Fruit fly (Drosophila melanogaster): ENCODE results near the gene CG15172.

Gene CG15172

dm6 chr2L:19045111-19045560 is 22.9 kb downstream of the CG15172 start, which contains the start of the genes Ttc19 and Acn (continued):
- TF ChIP-seq CG12071 (GFP tag; optimal IDR thresholded peaks at IDR 0.05): no peak
- TF ChIP-seq CG12744 (GFP tag; optimal IDR thresholded peaks at IDR 0.05): peak; percentile 77
- peak; percentile 90 for TF ChIP-seq zfh1 (GFP tag; IDR thresholded peaks at IDR 0.05)
- TF ChIP-seq stwl (tag; optimal IDR thresholded peaks at IDR 0.05): peak; percentile 82
- TF ChIP-seq dm (GFP tag; optimal IDR thresholded peaks at IDR 0.05): peak; percentile 80
- no peak for TF ChIP-seq org-1 (GFP tag; optimal IDR thresholded peaks at IDR 0.05)
- no peak for TF ChIP-seq sim (GFP tag; IDR thresholded peaks at IDR 0.05)
- TF ChIP-seq prd (optimal IDR thresholded peaks at IDR 0.05): no peak
- TF ChIP-seq prd (GFP tag; IDR thresholded peaks at IDR 0.05): peak; percentile 89
- peak; percentile 91 for TF ChIP-seq sob (GFP tag; IDR thresholded peaks at IDR 0.05)
- peak; percentile 61 for TF ChIP-seq CG5245 (GFP tag; optimal IDR thresholded peaks at IDR 0.05)
- TF ChIP-seq CG18619 (GFP tag; optimal IDR thresholded peaks at IDR 0.05): peak; percentile 76
- peak; percentile 77 for TF ChIP-seq CG4617 (GFP tag; optimal IDR thresholded peaks at IDR 0.05; ENCODE audit: borderline replicate concordance)
- peak; percentile 73 for TF ChIP-seq CG16815 (GFP tag; optimal IDR thresholded peaks at IDR 0.05)
- TF ChIP-seq CG11560 (tag; IDR thresholded peaks at IDR 0.05): peak; percentile 52; the same call in 2 of the 3 replicates
- peak; percentile 23 for TF ChIP-seq CG6813 (GFP tag; optimal IDR thresholded peaks at IDR 0.05)
- peak; percentile 73 for TF ChIP-seq ERR (GFP tag; optimal IDR thresholded peaks at IDR 0.05)
- no peak for TF ChIP-seq Kr (GFP tag; optimal IDR thresholded peaks at IDR 0.05)
- TF ChIP-seq CG12942 (GFP tag; optimal IDR thresholded peaks at IDR 0.05): peak; percentile 79
- peak; percentile 79 for TF ChIP-seq CG9215 (GFP tag; IDR thresholded peaks at IDR 0.05)
- TF ChIP-seq usp (GFP tag; optimal IDR thresholded peaks at IDR 0.05): no peak
- peak; percentile 81 for TF ChIP-seq CG8388 (GFP tag; optimal IDR thresholded peaks at IDR 0.05)
- peak; percentile 91 for TF ChIP-seq CG34224 (GFP tag; IDR thresholded peaks at IDR 0.05; ENCODE audit: partially characterized antibody)
- peak; percentile 83 for TF ChIP-seq CG9876 (GFP tag; optimal IDR thresholded peaks at IDR 0.05)
- no peak for TF ChIP-seq C15 (GFP tag; IDR thresholded peaks at IDR 0.05)
- peak; percentile 50; the same call in 1 of the 2 replicates for TF ChIP-seq peb (GFP tag; IDR thresholded peaks at IDR 0.05)
- peak; percentile 45 for TF ChIP-seq CG6765 (GFP tag; optimal IDR thresholded peaks at IDR 0.05)
- TF ChIP-seq al (GFP tag; IDR thresholded peaks at IDR 0.05): peak; percentile 75
- TF ChIP-seq CG32767 (GFP tag; IDR thresholded peaks at IDR 0.05): peak; percentile 50
- peak; percentile 94 for TF ChIP-seq CG12391 (tag; optimal IDR thresholded peaks at IDR 0.05)
- peak; percentile 82 for TF ChIP-seq ssp (GFP tag; IDR thresholded peaks at IDR 0.05)
- peak; percentile 81 for TF ChIP-seq CG11398 (GFP tag; optimal IDR thresholded peaks at IDR 0.05)
- TF ChIP-seq CG3407 (GFP tag; optimal IDR thresholded peaks at IDR 0.05): peak; percentile 60
- no peak for TF ChIP-seq CG15479 (GFP tag; optimal IDR thresholded peaks at IDR 0.05)
- peak; percentile 62 for TF ChIP-seq Nf-YA (GFP tag; IDR thresholded peaks at IDR 0.05)
- TF ChIP-seq CG31365 (tag; optimal IDR thresholded peaks at IDR 0.05): no peak
- peak; percentile 80 for TF ChIP-seq Atf-2 (GFP tag; optimal IDR thresholded peaks at IDR 0.05)
- peak; percentile 98 for TF ChIP-seq CG16813 (GFP tag; IDR thresholded peaks at IDR 0.05; ENCODE audit: partially characterized antibody)
- TF ChIP-seq MTF-1 (GFP tag; optimal IDR thresholded peaks at IDR 0.05; ENCODE audit: borderline replicate concordance): no peak
- peak; percentile 71 for TF ChIP-seq Fer2 (tag; optimal IDR thresholded peaks at IDR 0.05)
- TF ChIP-seq CG11696 (GFP tag; IDR thresholded peaks at IDR 0.05): peak; percentile 44; the same call in 1 of the 2 replicates
- TF ChIP-seq Nf-YC (tag; optimal IDR thresholded peaks at IDR 0.05): peak; percentile 71
- no peak for TF ChIP-seq run (tag; optimal IDR thresholded peaks at IDR 0.05)
- peak; percentile 89 for TF ChIP-seq CG4282 (GFP tag; optimal IDR thresholded peaks at IDR 0.05)
- peak; percentile 96 for TF ChIP-seq knrl (GFP tag; IDR thresholded peaks at IDR 0.05; ENCODE audit: partially characterized antibody)
- TF ChIP-seq lola (GFP tag; optimal IDR thresholded peaks at IDR 0.05): peak in 1 of 3 experiments; percentile 80
- TF ChIP-seq NK7.1 (GFP tag; optimal IDR thresholded peaks at IDR 0.05): peak; percentile 68
- TF ChIP-seq CkIIα-i1 (GFP tag; IDR thresholded peaks at IDR 0.05): no peak
- TF ChIP-seq CG2129 (GFP tag; IDR thresholded peaks at IDR 0.05; ENCODE audit: partially characterized antibody): peak; percentile 97
- peak; percentile 87 for TF ChIP-seq CG1792 (GFP tag; optimal IDR thresholded peaks at IDR 0.05)
- TF ChIP-seq pita (GFP tag; optimal IDR thresholded peaks at IDR 0.05): no peak
